Fruit fly (Drosophila melanogaster) whole organism, embryonic: ENCODE results near the gene CG10208.

Source experiments
- Aef1 ChIP-seq: fragments of 200-800 bp; sonication (Bioruptor generic); IDR thresholded peaks from 3 replicates; pipeline ENCODE4 v1.3.6; 2022; ENCODE audit warnings: missing biosample characterization, missing genetic modification characterization
- CG10321 ChIP-seq: fragments of 200-800 bp; sonication (Bioruptor generic); IDR thresholded peaks from 2 replicates; pipeline ENCODE4 v1.3.6; 2022; ENCODE audit warnings: missing biosample characterization, missing genetic modification characterization
- CG11085 ChIP-seq: fragments of 200-800 bp; sonication (Bioruptor generic); IDR thresholded peaks from 2 replicates; pipeline ENCODE4 v1.3.6; 2022; ENCODE audit warnings: missing biosample characterization, missing genetic modification characterization
- CG13624 ChIP-seq: fragments of 200-800 bp; sonication (Bioruptor generic); optimal IDR thresholded peaks from 2 replicates; lab custom pipeline; 2016; ENCODE audit warnings: missing biosample characterization, missing genetic modification characterization
- CG14860 ChIP-seq: fragments of 200-800 bp; sonication (Bioruptor generic); IDR thresholded peaks from 3 replicates; pipeline ENCODE4 v1.3.6; 2022; ENCODE audit warnings: missing biosample characterization, missing genetic modification characterization; ENCODE audit not compliant: partially characterized antibody
- CG1603 ChIP-seq: fragments of 200-800 bp; sonication (Bioruptor generic); optimal IDR thresholded peaks from 2 replicates; lab custom pipeline; 2019; ENCODE audit warnings: missing biosample characterization, mild to moderate bottlenecking, missing genetic modification characterization, moderate library complexity
- CG17186 ChIP-seq: fragments of 200-800 bp; sonication (Bioruptor generic); optimal IDR thresholded peaks from 3 replicates; lab custom pipeline; 2017; ENCODE audit warnings: missing biosample characterization, missing genetic modification reagents, missing genetic modification characterization
- CG17568 ChIP-seq: fragments of 200-800 bp; sonication (Bioruptor generic); optimal IDR thresholded peaks from 2 replicates; lab custom pipeline; 2018; ENCODE audit warnings: missing biosample characterization, mild to moderate bottlenecking, missing genetic modification characterization, moderate library complexity
- CG18262 ChIP-seq: fragments of 200-800 bp; optimal IDR thresholded peaks from 3 replicates; lab custom pipeline; 2019; ENCODE audit warnings: missing biosample characterization, mild to moderate bottlenecking, missing genetic modification characterization, moderate library complexity
- CG30431 ChIP-seq: fragments of 200-800 bp; sonication (Bioruptor generic); optimal IDR thresholded peaks from 2 replicates; lab custom pipeline; 2017; ENCODE audit warnings: missing biosample characterization, missing genetic modification characterization
- CG3163 ChIP-seq: fragments of 200-800 bp; sonication (Bioruptor generic); optimal IDR thresholded peaks from 3 replicates; lab custom pipeline; 2016; ENCODE audit warnings: missing biosample characterization, missing genetic modification characterization
- CG3407 ChIP-seq: fragments of 200-800 bp; sonication (Bioruptor generic); optimal IDR thresholded peaks from 2 replicates; lab custom pipeline; 2018; ENCODE audit warnings: missing biosample characterization, mild to moderate bottlenecking, missing genetic modification characterization
- CG4617 ChIP-seq: fragments of 200-800 bp; sonication (Bioruptor generic); optimal IDR thresholded peaks from 3 replicates; lab custom pipeline; 2016; ENCODE audit warnings: missing biosample characterization, missing genetic modification characterization, borderline replicate concordance
- CG4820 ChIP-seq: fragments of 200-800 bp; sonication (Bioruptor generic); optimal IDR thresholded peaks from 3 replicates; lab custom pipeline; 2016; ENCODE audit warnings: missing biosample characterization, missing genetic modification characterization
- CG5245 ChIP-seq: fragments of 200-800 bp; sonication (Bioruptor generic); optimal IDR thresholded peaks from 3 replicates; lab custom pipeline; 2016; ENCODE audit warnings: missing biosample characterization, missing genetic modification characterization
- CG8290 ChIP-seq, 3 experiments: fragments of 200-800 bp; sonication (Bioruptor generic); optimal IDR thresholded peaks; 2 replicates each; lab custom pipeline; 2016 to 2019; ENCODE audit warnings: missing biosample characterization in 3 of 3, missing genetic modification characterization in 3 of 3, mild to moderate bottlenecking in 2 of 3, moderate library complexity in 1 of 3
- CG8359 ChIP-seq: fragments of 200-800 bp; sonication (Bioruptor generic); optimal IDR thresholded peaks from 2 replicates; lab custom pipeline; 2017; ENCODE audit warnings: missing biosample characterization, mild to moderate bottlenecking, missing genetic modification characterization, borderline replicate concordance
- CG8388 ChIP-seq: fragments of 200-800 bp; sonication (Bioruptor generic); optimal IDR thresholded peaks from 2 replicates; lab custom pipeline; 2019; ENCODE audit warnings: missing biosample characterization, mild to moderate bottlenecking, missing genetic modification characterization, moderate library complexity
- CG9797 ChIP-seq: fragments of 200-800 bp; sonication (Bioruptor generic); optimal IDR thresholded peaks from 3 replicates; lab custom pipeline; 2018; ENCODE audit warnings: missing biosample characterization, mild to moderate bottlenecking, missing genetic modification characterization
- CTCF ChIP-seq: fragments of 200-800 bp; sonication (Bioruptor generic); optimal IDR thresholded peaks from 2 replicates; lab custom pipeline; 2017; ENCODE audit warnings: missing biosample characterization, mild to moderate bottlenecking, missing genetic modification characterization, moderate library complexity
- D19A ChIP-seq: fragments of 200-800 bp; optimal IDR thresholded peaks from 3 replicates; lab custom pipeline; 2019; ENCODE audit warnings: missing biosample characterization, mild to moderate bottlenecking, missing genetic modification characterization, moderate library complexity
- HLH54F ChIP-seq: fragments of 200-800 bp; sonication (Bioruptor generic); optimal IDR thresholded peaks from 3 replicates; lab custom pipeline; 2016; ENCODE audit warnings: missing biosample characterization, missing genetic modification characterization
- Hmx ChIP-seq: fragments of 200-800 bp; sonication (Bioruptor generic); optimal IDR thresholded peaks from 2 replicates; lab custom pipeline; 2016; ENCODE audit warnings: missing biosample characterization, missing genetic modification characterization
- Hr3 ChIP-seq: fragments of 200-800 bp; sonication (Bioruptor generic); optimal IDR thresholded peaks from 3 replicates; lab custom pipeline; 2016; ENCODE audit warnings: missing biosample characterization, missing genetic modification characterization
- Hr39 ChIP-seq: fragments of >200 bp; optimal IDR thresholded peaks from 2 replicates; lab custom pipeline; 2017
- Lim3 ChIP-seq: fragments of 200-800 bp; sonication (Bioruptor generic); IDR thresholded peaks from 2 replicates; pipeline ENCODE4 v1.3.6; 2022; ENCODE audit warnings: missing biosample characterization, missing genetic modification characterization
- Lpt ChIP-seq: fragments of >200 bp; optimal IDR thresholded peaks from 2 replicates; lab custom pipeline; 2018; ENCODE audit warnings: missing biosample characterization, missing genetic modification characterization
- Scr ChIP-seq: fragments of 200-800 bp; sonication (Bioruptor generic); IDR thresholded peaks from 2 replicates; pipeline ENCODE4 v1.3.6; 2022; ENCODE audit warnings: missing biosample characterization, missing genetic modification characterization; ENCODE audit not compliant: partially characterized antibody
- Usf ChIP-seq: fragments of 200-800 bp; sonication (Bioruptor generic); optimal IDR thresholded peaks from 2 replicates; lab custom pipeline; 2017; ENCODE audit warnings: missing genotype, missing biosample characterization, missing genetic modification characterization
- YL-1 ChIP-seq: fragments of 200-800 bp; sonication (Bioruptor generic); optimal IDR thresholded peaks from 3 replicates; lab custom pipeline; 2017; ENCODE audit warnings: missing biosample characterization, mild to moderate bottlenecking, missing genetic modification characterization
- abd-A ChIP-seq: fragments of 200-800 bp; sonication (Bioruptor generic); optimal IDR thresholded peaks from 3 replicates; lab custom pipeline; 2019; ENCODE audit warnings: missing biosample characterization, mild to moderate bottlenecking, missing genetic modification characterization, moderate library complexity
- ap ChIP-seq: fragments of 200-800 bp; sonication (Bioruptor generic); IDR thresholded peaks from 2 replicates; pipeline ENCODE4 v1.3.6; 2022; ENCODE audit warnings: missing biosample characterization, missing genetic modification characterization
- az2 ChIP-seq: fragments of 200-800 bp; sonication (Bioruptor generic); optimal IDR thresholded peaks from 3 replicates; lab custom pipeline; 2016; ENCODE audit warnings: missing biosample characterization, missing genetic modification characterization
- dati ChIP-seq: fragments of 200-800 bp; sonication (Bioruptor generic); IDR thresholded peaks from 2 replicates; pipeline ENCODE4 v1.3.6; 2022; ENCODE audit warnings: missing biosample characterization, missing genetic modification characterization
- en ChIP-seq: fragments of 200-800 bp; sonication (Bioruptor generic); optimal IDR thresholded peaks from 2 replicates; lab custom pipeline; 2016; ENCODE audit warnings: missing biosample characterization, missing genetic modification characterization
- gcm ChIP-seq: fragments of 200-800 bp; sonication (Bioruptor generic); optimal IDR thresholded peaks from 2 replicates; lab custom pipeline; 2019; ENCODE audit warnings: missing biosample characterization, mild to moderate bottlenecking, missing genetic modification characterization, moderate library complexity
- gsb ChIP-seq: fragments of 200-800 bp; sonication (Bioruptor generic); IDR thresholded peaks from 2 replicates; pipeline ENCODE4 v1.3.6; 2022; ENCODE audit warnings: missing biosample characterization, missing genetic modification characterization
- insv ChIP-seq, 2 experiments: fragments of 200-800 bp; sonication (Bioruptor generic); optimal IDR thresholded peaks; 3 replicates each; lab custom pipeline; 2016 to 2018; ENCODE audit warnings: missing biosample characterization in 2 of 2, missing genetic modification characterization in 2 of 2
- mam ChIP-seq: fragments of 200-800 bp; sonication (Bioruptor generic); optimal IDR thresholded peaks from 3 replicates; lab custom pipeline; 2016; ENCODE audit warnings: missing biosample characterization, missing genetic modification characterization
- mld ChIP-seq: fragments of 200-800 bp; sonication (Bioruptor generic); IDR thresholded peaks from 3 replicates; pipeline ENCODE4 v1.3.6; 2022; ENCODE audit warnings: missing biosample characterization, missing genetic modification characterization; ENCODE audit not compliant: partially characterized antibody
- repo ChIP-seq: fragments of 200-800 bp; sonication (Bioruptor generic); optimal IDR thresholded peaks from 2 replicates; lab custom pipeline; 2016; ENCODE audit warnings: missing biosample characterization, missing genetic modification characterization
- sens-2 ChIP-seq: fragments of 200-800 bp; sonication (Bioruptor generic); IDR thresholded peaks from 2 replicates; pipeline ENCODE4 v1.3.6; 2022; ENCODE audit warnings: missing biosample characterization, missing genetic modification characterization
- sisA ChIP-seq: fragments of 200-800 bp; sonication (Bioruptor generic); IDR thresholded peaks from 2 replicates; pipeline ENCODE4 v1.3.6; 2022; ENCODE audit warnings: missing biosample characterization, missing genetic modification characterization
- slou ChIP-seq: fragments of 200-800 bp; sonication (Bioruptor generic); optimal IDR thresholded peaks from 3 replicates; lab custom pipeline; 2016; ENCODE audit warnings: missing biosample characterization, missing genetic modification characterization
- slp2 ChIP-seq: fragments of 200-800 bp; sonication (Bioruptor generic); optimal IDR thresholded peaks from 2 replicates; lab custom pipeline; 2016; ENCODE audit warnings: missing biosample characterization, missing genetic modification characterization
- sob ChIP-seq: fragments of 200-800 bp; sonication (Bioruptor generic); IDR thresholded peaks from 2 replicates; pipeline ENCODE4 v1.3.6; 2022; ENCODE audit warnings: missing biosample characterization, missing genetic modification characterization
- tio ChIP-seq: fragments of 200-800 bp; sonication (Bioruptor generic); optimal IDR thresholded peaks from 2 replicates; lab custom pipeline; 2017; ENCODE audit warnings: missing biosample characterization, missing genetic modification characterization, inconsistent platforms
- usp ChIP-seq: fragments of >200 bp; optimal IDR thresholded peaks from 2 replicates; lab custom pipeline; 2017; ENCODE audit warnings: missing biosample characterization, missing genetic modification characterization
- vfl ChIP-seq: fragments of 200-800 bp; sonication (Bioruptor generic); optimal IDR thresholded peaks from 2 replicates; lab custom pipeline; 2016; ENCODE audit warnings: missing biosample characterization, missing genetic modification characterization
- wdn ChIP-seq: fragments of 200-800 bp; sonication (Bioruptor generic); IDR thresholded peaks from 2 replicates; pipeline ENCODE4 v1.3.6; 2022; ENCODE audit warnings: missing biosample characterization, missing genetic modification characterization
- wek ChIP-seq: fragments of 200-800 bp; sonication (Bioruptor generic); optimal IDR thresholded peaks from 3 replicates; lab custom pipeline; 2018; ENCODE audit warnings: missing biosample characterization, mild to moderate bottlenecking, missing genetic modification characterization, moderate library complexity

Gene CG10208

dm6 chr3R:23760219-23761018 is 13.5 kb downstream of the CG10208 start, which contains the start of gene SdhD (continued):
- no peak for TF ChIP-seq CG30431
- TF ChIP-seq dati (GFP tag; lab: Robert Waterston, UW) = no peak
- TF ChIP-seq CG4617 (GFP tag; lab: Kevin White, UChicago) = peak; percentile 77
- no peak for TF ChIP-seq CG8388 (GFP tag; lab: Kevin White, UChicago)
- TF ChIP-seq CG10321 (GFP tag; lab: Robert Waterston, UW) = no peak
- no peak for TF ChIP-seq en (GFP tag; lab: Kevin White, UChicago)
- no peak for TF ChIP-seq CG5245 (GFP tag; lab: Kevin White, UChicago)
- no peak for TF ChIP-seq sisA (GFP tag; lab: Robert Waterston, UW)
- TF ChIP-seq CG1603 = peak; percentile 85
- no peak for TF ChIP-seq ap (GFP tag; lab: Robert Waterston, UW)
- TF ChIP-seq Hr3 (GFP tag; lab: Kevin White, UChicago) = no peak
- peak; percentile 40; the same call in 1 of the 2 replicates for TF ChIP-seq sob (GFP tag; lab: Robert Waterston, UW)
- no peak for TF ChIP-seq HLH54F (GFP tag; lab: Kevin White, UChicago)
- TF ChIP-seq sens-2 (GFP tag; lab: Robert Waterston, UW) = no peak
- TF ChIP-seq insv (GFP tag; optimal IDR thresholded peaks at IDR 0.05; lab: Kevin White, UChicago) = no peak
- no peak for TF ChIP-seq wdn (GFP tag; lab: Robert Waterston, UW)
- no peak for TF ChIP-seq slou
- TF ChIP-seq az2 (GFP tag; lab: Kevin White, UChicago) = no peak
- no peak for TF ChIP-seq D19A (tag; lab: Kevin White, UChicago)
- TF ChIP-seq Aef1 = no peak
- TF ChIP-seq gcm (GFP tag; lab: Kevin White, UChicago) = no peak
- peak; percentile 53 for TF ChIP-seq Scr (GFP tag; lab: Robert Waterston, UW)
- no peak for TF ChIP-seq CG8290 (GFP tag; optimal IDR thresholded peaks at IDR 0.05; lab: Kevin White, UChicago)
- TF ChIP-seq CG8290 (tag; optimal IDR thresholded peaks at IDR 0.05; lab: Kevin White, UChicago) = peak in 1 of 2 experiments; percentile 67
- TF ChIP-seq tio = no peak
- peak; percentile 15 for TF ChIP-seq CG13624 (GFP tag; lab: Kevin White, UChicago)
- no peak for TF ChIP-seq CTCF (GFP tag; lab: Kevin White, UChicago)
- TF ChIP-seq CG14860 (GFP tag; lab: Robert Waterston, UW) = 0 out of 3 replicates have a peak, but pooled peaks have one; percentile 7
- TF ChIP-seq mam (GFP tag; lab: Kevin White, UChicago) = peak; percentile 47
- TF ChIP-seq CG3163 = no peak
- TF ChIP-seq mld (GFP tag; lab: Robert Waterston, UW) = no peak
- TF ChIP-seq CG18262 (tag; lab: Kevin White, UChicago) = no peak
- peak; percentile 21 for TF ChIP-seq repo
- no peak for TF ChIP-seq Lpt
- TF ChIP-seq slp2 (GFP tag; lab: Kevin White, UChicago) = no peak
- no peak for TF ChIP-seq CG17568 (GFP tag; lab: Kevin White, UChicago)
- TF ChIP-seq CG3407 (GFP tag; lab: Kevin White, UChicago) = no peak
- TF ChIP-seq abd-A (tag; lab: Kevin White, UChicago) = no peak
- no peak for TF ChIP-seq usp (GFP tag; lab: Kevin White, UChicago)
- peak; percentile 53 for TF ChIP-seq vfl (GFP tag; lab: Kevin White, UChicago)
- TF ChIP-seq Lim3 (GFP tag; lab: Robert Waterston, UW) = no peak
- no peak for TF ChIP-seq Usf (GFP tag; lab: Kevin White, UChicago)
- peak; percentile 10 for TF ChIP-seq CG4820 (GFP tag; lab: Kevin White, UChicago)
- TF ChIP-seq Hr39 (lab: Kevin White, UChicago) = no peak
- no peak for TF ChIP-seq Hmx (GFP tag; lab: Kevin White, UChicago)
- no peak for TF ChIP-seq CG9797 (GFP tag; lab: Kevin White, UChicago)
- peak; percentile 27 for TF ChIP-seq wek (GFP tag; lab: Kevin White, UChicago)
- no peak for TF ChIP-seq CG8359 (GFP tag; lab: Kevin White, UChicago)
- TF ChIP-seq gsb (GFP tag; lab: Robert Waterston, UW) = no peak
- no peak for TF ChIP-seq CG17186
- TF ChIP-seq CG11085 (GFP tag; lab: Robert Waterston, UW) = no peak
- TF ChIP-seq YL-1 (GFP tag; lab: Kevin White, UChicago) = peak; percentile 75
